Worm (Caenorhabditis elegans): ENCODE measurements around the gene sma-1.

- TF ChIP-seq flt-1 (GFP tag; IDR thresholded peaks at IDR 0.05) (no peak), klf-2 (GFP tag; conservative IDR thresholded peaks at IDR 0.05) (no peak), ztf-23 (GFP tag; IDR thresholded peaks at IDR 0.05) (no peak), T22C8.4 (GFP tag; IDR thresholded peaks at IDR 0.05) (no peak), cog-1 (tag; optimal IDR thresholded peaks at IDR 0.05) (no peak)
Observed at ce11 chrV:11947414-11947954, 48.2 kb downstream of the sma-1 start.
